Worm (Caenorhabditis elegans) whole organism, late embryonic: ENCODE data around the gene C43G2.3.

Source experiments
- F13H6.1 ChIP-seq: sonication (generic microtip); optimal IDR thresholded peaks from 2 replicates; lab custom pipeline; 2016; ENCODE audit warnings: missing genetic modification characterization, missing compliant biosample characterization
- ama-1 ChIP-seq: fragments of 150-350 bp; optimal IDR thresholded peaks from 2 replicates; lab custom pipeline; 2014
- ceh-22 ChIP-seq: sonication (generic microtip); optimal IDR thresholded peaks from 2 replicates; lab custom pipeline; 2017; ENCODE audit warnings: missing biosample characterization, missing genetic modification characterization
- ceh-34 ChIP-seq: sonication (generic microtip); optimal IDR thresholded peaks from 2 replicates; lab custom pipeline; 2016; ENCODE audit warnings: mild to moderate bottlenecking, missing genetic modification characterization, missing compliant biosample characterization
- odd-2 ChIP-seq: sonication (generic microtip); optimal IDR thresholded peaks from 2 replicates; lab custom pipeline; 2017; ENCODE audit warnings: antibody characterized with exemption, mild to moderate bottlenecking, missing genetic modification characterization, missing compliant biosample characterization
- pag-3 ChIP-seq: sonication (generic microtip); optimal IDR thresholded peaks from 2 replicates; lab custom pipeline; 2016; ENCODE audit warnings: missing compliant biosample characterization, missing genetic modification characterization, borderline replicate concordance
- pqm-1 ChIP-seq: sonication (generic microtip); optimal IDR thresholded peaks from 2 replicates; lab custom pipeline; 2016; ENCODE audit warnings: missing genetic modification characterization, missing compliant biosample characterization
- pros-1 ChIP-seq: fragments of 150-350 bp; optimal IDR thresholded peaks from 2 replicates; lab custom pipeline; 2014; ENCODE audit warnings: missing biosample characterization, missing genetic modification reagents, missing genetic modification characterization
- unc-86 ChIP-seq: sonication (generic microtip); optimal IDR thresholded peaks from 2 replicates; lab custom pipeline; 2016; ENCODE audit warnings: missing genetic modification characterization, missing compliant biosample characterization
- ztf-16 ChIP-seq: sonication (generic microtip); optimal IDR thresholded peaks from 2 replicates; lab custom pipeline; 2017; ENCODE audit warnings: missing genetic modification characterization, missing compliant biosample characterization

ce11 chrIV:6565605-6566004, 12.4 kb upstream of the C43G2.3 start:
- TF ChIP-seq pqm-1 (tag; lab: Kevin White, UChicago) (no peak), ama-1 (no peak), unc-86 (tag; lab: Kevin White, UChicago) (no peak), odd-2 (no peak), ztf-16 (tag; lab: Kevin White, UChicago) (no peak), ceh-22 (tag; lab: Kevin White, UChicago) (no peak), F13H6.1 (tag; lab: Kevin White, UChicago) (no peak), pros-1 (tag; lab: Kevin White, UChicago) (no peak), ceh-34 (tag; lab: Kevin White, UChicago) (no peak), pag-3 (tag; lab: Kevin White, UChicago) (no peak)
